Worm (Caenorhabditis elegans): Measurements from ENCODE around the gene tsen-34.
"Not testable (repeated sequence)": the region's sequence is repeated elsewhere in the genome, so short reads cannot be mapped to it uniquely, and the experiment has no call there.

tsen-34 gene

DNA sequence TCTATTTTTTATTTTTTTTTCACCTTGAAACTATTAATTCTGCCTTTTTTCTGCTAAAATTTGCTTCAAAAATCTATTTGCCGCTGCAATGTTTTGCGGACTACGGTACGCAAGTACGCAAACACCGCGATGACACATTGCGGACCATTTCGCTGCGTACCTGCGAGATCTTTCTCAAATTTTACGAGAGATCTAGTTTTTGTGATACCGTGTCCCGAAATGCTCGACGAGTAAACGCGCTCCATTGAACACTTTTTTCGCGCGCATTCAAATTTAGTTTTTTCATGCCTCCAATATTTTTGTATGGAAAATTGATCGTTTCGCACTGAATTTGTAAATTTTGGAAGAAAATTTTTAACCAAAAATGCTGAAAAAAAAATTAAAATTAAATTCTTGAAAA lies 6.5 kb downstream of the tsen-34 start (continued):
- TF ChIP-seq Y79H2A.3 (GFP tag; conservative IDR thresholded peaks at IDR 0.05) (peak; percentile 75; the same call in 1 of the 2 replicates), Y95B8A.8 (GFP tag; IDR thresholded peaks at IDR 0.05) (peak; percentile 89), mcd-1 (GFP tag; IDR thresholded peaks at IDR 0.05) (peak; percentile 100), ceh-100 (GFP tag; IDR thresholded peaks at IDR 0.05) (peak; percentile 82), ceh-91 (GFP tag; IDR thresholded peaks at IDR 0.05) (peak; percentile 63; the same call in 1 of the 2 replicates), pbrm-1 (GFP tag; IDR thresholded peaks at IDR 0.05) (peak; percentile 93), egl-44 (GFP tag; IDR thresholded peaks at IDR 0.05) (0 out of 2 replicates have a peak, but pooled peaks have one; percentile 45), hmg-20 (GFP tag; IDR thresholded peaks at IDR 0.05) (peak; percentile 72), lin-40 (tag; optimal IDR thresholded peaks at IDR 0.05) (peak; percentile 23), K11D2.4 (GFP tag; IDR thresholded peaks at IDR 0.05) (peak; percentile 96), sea-2 (GFP tag; IDR thresholded peaks at IDR 0.05) (peak; percentile 75; the same call in 1 of the 2 replicates), lir-1 (GFP tag; conservative IDR thresholded peaks at IDR 0.05) (peak; percentile 43; the same call in 1 of the 2 replicates), lin-54 (GFP tag; optimal IDR thresholded peaks at IDR 0.05) (peak; percentile 72), F37B4.10 (GFP tag; IDR thresholded peaks at IDR 0.05) (0 out of 2 replicates have a peak, but pooled peaks have one; percentile 68), bed-2 (GFP tag; IDR thresholded peaks at IDR 0.05) (peak; percentile 83), cebp-1 (GFP tag; IDR thresholded peaks at IDR 0.05) (peak; percentile 76), cebp-1 (tag; optimal IDR thresholded peaks at IDR 0.05) (peak; percentile 7), ceh-40 (GFP tag; IDR thresholded peaks at IDR 0.05) (0 out of 2 replicates have a peak, but pooled peaks have one; percentile 25), madf-6 (GFP tag; IDR thresholded peaks at IDR 0.05) (peak; percentile 49), dox-1 (GFP tag; IDR thresholded peaks at IDR 0.05) (peak; percentile 97), Y67H2A.10 (GFP tag; conservative IDR thresholded peaks at IDR 0.05) (0 out of 2 replicates have a peak, but pooled peaks have one; percentile 44), attf-3 (GFP tag; conservative IDR thresholded peaks at IDR 0.05) (peak; percentile 81), C06A6.2 (GFP tag; conservative IDR thresholded peaks at IDR 0.05) (peak; percentile 89), D2030.7 (GFP tag; IDR thresholded peaks at IDR 0.05) (peak; percentile 21; the same call in 1 of the 2 replicates)

DNA sequence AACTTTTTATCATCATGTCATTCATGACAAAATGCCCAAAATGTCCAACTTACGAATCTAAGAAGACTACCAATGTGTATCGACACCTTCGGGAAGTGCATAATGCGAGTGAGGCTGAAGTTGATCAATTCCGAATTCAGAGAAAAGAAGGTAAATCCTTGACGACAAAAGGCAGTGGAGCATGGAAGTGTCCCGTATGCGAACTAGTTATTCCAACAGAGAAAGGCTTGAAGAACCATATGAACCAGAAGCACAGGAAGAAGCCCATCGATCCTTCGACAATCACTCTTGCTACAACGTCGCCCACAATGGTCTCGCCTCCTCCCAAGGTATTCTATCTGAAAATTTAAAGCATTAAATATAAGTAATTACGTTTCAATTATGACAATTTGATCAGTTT lies 7.8 kb downstream of the tsen-34 start, which contains the start of gene K08D10.11:
TSS of gene K08D10.11 (minus strand) at position 101 of the 400 bp plus-strand sequence.
- TF ChIP-seq him-1 (tag; optimal IDR thresholded peaks at IDR 0.05); nhr-120 (GFP tag; IDR thresholded peaks at IDR 0.05); sptf-2 (GFP tag; optimal IDR thresholded peaks at IDR 0.05): not testable (repeated sequence)

DNA sequence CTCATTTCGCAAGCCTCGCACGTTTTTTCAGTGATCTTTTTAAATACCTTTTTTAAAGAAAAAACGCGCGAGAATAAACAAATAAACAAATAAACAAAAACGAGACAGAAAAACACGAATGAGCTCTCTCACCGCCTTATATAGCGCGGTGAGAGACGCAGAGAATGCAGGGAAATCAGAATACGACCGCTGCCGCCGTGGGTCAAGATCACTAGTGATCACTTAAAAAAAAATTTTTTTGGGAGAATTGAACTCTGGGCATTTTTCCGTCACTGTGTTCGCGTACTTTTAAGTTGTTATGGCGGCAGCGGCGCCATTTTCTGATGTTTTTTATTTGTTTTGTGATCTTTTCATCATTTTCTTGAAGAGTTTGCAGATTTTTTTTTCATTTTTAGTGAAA lies 9.7 kb downstream of the tsen-34 start:
- peak; percentile 75 for TF ChIP-seq xnd-1 (tag; optimal IDR thresholded peaks at IDR 0.05)
- peak; percentile 62 for TF ChIP-seq madf-6 (GFP tag; IDR thresholded peaks at IDR 0.05)

DNA sequence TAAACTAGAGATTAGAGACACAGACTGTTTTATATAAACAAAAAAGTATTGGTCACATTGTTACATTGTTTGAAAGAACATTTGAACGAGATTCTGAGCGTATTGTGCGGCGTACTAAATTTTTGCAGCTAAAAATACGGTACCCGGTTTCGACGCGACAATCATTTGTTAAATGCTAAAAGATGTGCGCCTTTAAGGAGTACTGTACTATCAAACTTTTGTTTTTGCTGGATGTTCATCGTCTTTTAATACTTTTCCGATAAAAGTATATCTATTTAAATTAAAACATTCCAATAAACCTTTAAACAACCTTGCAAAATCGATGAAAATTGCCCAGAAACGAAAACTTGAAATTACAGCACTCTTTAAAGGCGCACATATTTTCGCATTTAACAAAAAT lies 18.5 kb downstream of the tsen-34 start, which contains the start of gene K06B9.6:
TSS of gene K06B9.6 (minus strand) at position 101 of the 400 bp plus-strand sequence.
- TF ChIP-seq F57A8.1 (GFP tag; optimal IDR thresholded peaks at IDR 0.05); lsy-27 (tag; optimal IDR thresholded peaks at IDR 0.05; ENCODE audit: borderline replicate concordance, insufficient read depth); chd-7 (tag; optimal IDR thresholded peaks at IDR 0.05): not testable (repeated sequence)

DNA sequence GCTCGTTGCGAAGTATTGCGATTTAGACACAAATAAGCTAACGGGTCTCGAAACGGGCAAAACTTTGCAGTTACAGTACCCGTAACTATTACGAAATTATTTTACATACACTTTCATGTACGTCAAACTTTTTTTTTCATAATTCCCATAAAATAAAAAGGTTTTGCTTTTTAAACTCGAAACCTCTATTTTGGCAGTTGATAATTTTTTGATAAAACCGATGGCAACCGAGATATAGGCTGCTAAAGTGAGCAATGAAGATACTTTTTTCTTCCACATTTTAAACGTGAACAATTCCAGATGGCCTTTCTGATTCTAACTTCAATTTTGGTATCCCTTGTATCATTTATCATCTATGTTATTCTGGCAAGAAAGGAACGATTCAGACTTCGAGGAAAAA lies 18.9 kb downstream of the tsen-34 start, which contains the start of gene cyp-25A6:
TSS of gene cyp-25A6 (plus strand) at position 301 of the 400 bp plus-strand sequence.
- not testable (repeated sequence) for TF ChIP-seq snpc-3.4 (tag; optimal IDR thresholded peaks at IDR 0.05); madf-10 (tag; optimal IDR thresholded peaks at IDR 0.05); ceh-40 (GFP tag; IDR thresholded peaks at IDR 0.05)

Data from whole organism, young adult.